Worm (Caenorhabditis elegans) whole organism, L2 larva: ENCODE data around the gene ins-14.

Source experiments
- ZK546.5 ChIP-seq: sonication (generic microtip); optimal IDR thresholded peaks from 2 replicates; lab custom pipeline; 2017; ENCODE audit warnings: missing biosample characterization, missing genetic modification characterization
- blmp-1 ChIP-seq: sonication (generic microtip); optimal IDR thresholded peaks from 2 replicates; lab custom pipeline; 2017; ENCODE audit warnings: missing genetic modification characterization, mild to moderate bottlenecking, missing compliant biosample characterization, antibody characterized with exemption, moderate library complexity; ENCODE audit not compliant: insufficient read depth
- fos-1 ChIP-seq: fragments of 150-350 bp; optimal IDR thresholded peaks from 2 replicates; lab custom pipeline; 2014; ENCODE audit warnings: missing biosample characterization, missing genetic modification characterization
- unc-62 ChIP-seq: fragments of 150-350 bp; optimal IDR thresholded peaks from 2 replicates; lab custom pipeline; 2014; ENCODE audit warnings: missing biosample characterization, missing genetic modification reagents, missing genetic modification characterization
- ztf-4 ChIP-seq: fragments of 150-350 bp; optimal IDR thresholded peaks from 2 replicates; lab custom pipeline; 2014; ENCODE audit warnings: missing biosample characterization, missing genetic modification characterization

- TF ChIP-seq blmp-1 (tag; lab: Kevin White, UChicago) = no peak
- TF ChIP-seq unc-62 (GFP tag; lab: Kevin White, UChicago) = no peak
- TF ChIP-seq ztf-4 (tag; lab: Kevin White, UChicago) = no peak
- no peak for TF ChIP-seq fos-1
- no peak for TF ChIP-seq ZK546.5 (tag; lab: Kevin White, UChicago)
Measured at ce11 chrII:6698784-6699183, 46.8 kb downstream of the ins-14 start, which contains the start of gene C18H9.1.
